Fruit fly (Drosophila melanogaster) whole organism, embryonic: ENCODE measurements around the gene CAH1.

Experiments used
- Ada2b ChIP-seq: fragments of 200-800 bp; sonication (Bioruptor generic); IDR thresholded peaks from 2 replicates; pipeline ENCODE4 v1.3.6; 2022; ENCODE audit warnings: missing biosample characterization, missing genetic modification characterization
- CG10267 ChIP-seq: fragments of 200-800 bp; sonication (Bioruptor generic); optimal IDR thresholded peaks from 2 replicates; lab custom pipeline; 2018; ENCODE audit warnings: missing biosample characterization, mild to moderate bottlenecking, missing genetic modification characterization, moderate library complexity
- CG10321 ChIP-seq: fragments of 200-800 bp; sonication (Bioruptor generic); IDR thresholded peaks from 2 replicates; pipeline ENCODE4 v1.3.6; 2022; ENCODE audit warnings: missing biosample characterization, missing genetic modification characterization
- CG12659 ChIP-seq: fragments of 200-800 bp; sonication (Bioruptor generic); optimal IDR thresholded peaks from 3 replicates; lab custom pipeline; 2017; ENCODE audit warnings: mild to moderate bottlenecking, missing biosample characterization, missing genetic modification reagents, missing genetic modification characterization
- CG12769 ChIP-seq: fragments of 200-800 bp; sonication (Bioruptor generic); optimal IDR thresholded peaks from 2 replicates; lab custom pipeline; 2019; ENCODE audit warnings: missing biosample characterization, mild to moderate bottlenecking, missing genetic modification characterization, moderate library complexity
- CG16863 ChIP-seq: fragments of 200-800 bp; sonication (Bioruptor generic); optimal IDR thresholded peaks from 3 replicates; lab custom pipeline; 2016; ENCODE audit warnings: missing biosample characterization, missing genetic modification characterization
- CG18599 ChIP-seq: fragments of 200-800 bp; sonication (Bioruptor generic); optimal IDR thresholded peaks from 3 replicates; lab custom pipeline; 2017; ENCODE audit warnings: missing biosample characterization, missing genetic modification characterization, mild to moderate bottlenecking, moderate library complexity, missing genetic modification reagents
- CG2678 ChIP-seq: fragments of 200-800 bp; sonication (Bioruptor generic); optimal IDR thresholded peaks from 3 replicates; lab custom pipeline; 2019; ENCODE audit warnings: missing biosample characterization, mild to moderate bottlenecking, missing genetic modification characterization, moderate library complexity
- CG34224 ChIP-seq: fragments of 200-800 bp; sonication (Bioruptor generic); IDR thresholded peaks from 3 replicates; pipeline ENCODE4 v1.3.6; 2022; ENCODE audit warnings: missing biosample characterization, missing genetic modification characterization; ENCODE audit not compliant: partially characterized antibody
- CG4328 ChIP-seq: fragments of 200-800 bp; sonication (Bioruptor generic); optimal IDR thresholded peaks from 3 replicates; lab custom pipeline; 2017; ENCODE audit warnings: missing biosample characterization, missing genetic modification reagents, missing genetic modification characterization
- CG4707 ChIP-seq: fragments of 200-800 bp; sonication (Bioruptor generic); optimal IDR thresholded peaks from 2 replicates; lab custom pipeline; 2018; ENCODE audit warnings: missing biosample characterization, mild to moderate bottlenecking, missing genetic modification characterization, moderate library complexity
- CG7786 ChIP-seq: fragments of 200-800 bp; sonication (Bioruptor generic); optimal IDR thresholded peaks from 2 replicates; lab custom pipeline; 2016; ENCODE audit warnings: missing biosample characterization, missing genetic modification characterization
- CG7987 ChIP-seq: fragments of 200-800 bp; sonication (Bioruptor generic); optimal IDR thresholded peaks from 2 replicates; lab custom pipeline; 2018; ENCODE audit warnings: missing biosample characterization, mild to moderate bottlenecking, missing genetic modification characterization, moderate library complexity
- CG8944 ChIP-seq: fragments of 200-800 bp; sonication (Bioruptor generic); optimal IDR thresholded peaks from 3 replicates; lab custom pipeline; 2016; ENCODE audit warnings: missing biosample characterization, missing genetic modification characterization
- CG9609 ChIP-seq: fragments of 200-800 bp; sonication (Bioruptor generic); optimal IDR thresholded peaks from 3 replicates; lab custom pipeline; 2016; ENCODE audit warnings: missing biosample characterization, missing genetic modification characterization
- CG9876 ChIP-seq: fragments of 200-800 bp; sonication (Bioruptor generic); optimal IDR thresholded peaks from 2 replicates; lab custom pipeline; 2016; ENCODE audit warnings: missing biosample characterization, missing genetic modification characterization
- CTCF ChIP-seq: fragments of 200-800 bp; sonication (Bioruptor generic); optimal IDR thresholded peaks from 2 replicates; lab custom pipeline; 2017; ENCODE audit warnings: missing biosample characterization, mild to moderate bottlenecking, missing genetic modification characterization, moderate library complexity
- Doc2 ChIP-seq: fragments of 200-800 bp; sonication (Bioruptor generic); IDR thresholded peaks from 2 replicates; pipeline ENCODE4 v1.3.6; 2022; ENCODE audit warnings: missing biosample characterization, missing genetic modification characterization
- Doc3 ChIP-seq: fragments of 200-800 bp; sonication (Bioruptor generic); IDR thresholded peaks from 3 replicates; pipeline ENCODE4 v1.3.6; 2022; ENCODE audit warnings: missing biosample characterization, missing genetic modification characterization; ENCODE audit not compliant: partially characterized antibody
- HmgD ChIP-seq: fragments of 200-800 bp; sonication (Bioruptor generic); optimal IDR thresholded peaks from 3 replicates; lab custom pipeline; 2016; ENCODE audit warnings: missing biosample characterization, missing genetic modification characterization
- MESR4 ChIP-seq: fragments of 200-800 bp; sonication (Bioruptor generic); optimal IDR thresholded peaks from 2 replicates; lab custom pipeline; 2018; ENCODE audit warnings: missing biosample characterization, mild to moderate bottlenecking, missing genetic modification characterization, moderate library complexity
- Mes4 ChIP-seq: fragments of 200-800 bp; sonication (Bioruptor generic); optimal IDR thresholded peaks from 2 replicates; lab custom pipeline; 2016; ENCODE audit warnings: missing biosample characterization, missing genetic modification characterization
- Nf-YB ChIP-seq: fragments of 200-800 bp; sonication (Bioruptor generic); optimal IDR thresholded peaks from 3 replicates; lab custom pipeline; 2019; ENCODE audit warnings: missing biosample characterization, mild to moderate bottlenecking, missing genetic modification characterization, moderate library complexity
- Sin3A ChIP-seq: fragments of >200 bp; optimal IDR thresholded peaks from 2 replicates; lab custom pipeline; 2018
- Six4 ChIP-seq: fragments of 200-800 bp; sonication (Bioruptor generic); optimal IDR thresholded peaks from 2 replicates; lab custom pipeline; 2016; ENCODE audit warnings: missing biosample characterization, missing genetic modification characterization
- Tbp ChIP-seq: fragments of >200 bp; optimal IDR thresholded peaks from 2 replicates; lab custom pipeline; 2018; ENCODE audit warnings: missing biosample characterization, missing genetic modification characterization
- Vsx1 ChIP-seq: fragments of 200-800 bp; sonication (Bioruptor generic); optimal IDR thresholded peaks from 2 replicates; lab custom pipeline; 2017; ENCODE audit warnings: missing biosample characterization, mild to moderate bottlenecking, missing genetic modification characterization, missing genetic modification reagents
- Xbp1 ChIP-seq: fragments of 200-800 bp; sonication (Bioruptor generic); optimal IDR thresholded peaks from 3 replicates; lab custom pipeline; 2016; ENCODE audit warnings: missing biosample characterization, mild to moderate bottlenecking, missing genetic modification characterization
- al ChIP-seq: fragments of 200-800 bp; sonication (Bioruptor generic); IDR thresholded peaks from 2 replicates; pipeline ENCODE4 v1.3.6; 2022; ENCODE audit warnings: missing biosample characterization, missing genetic modification characterization
- amos ChIP-seq: fragments of 200-800 bp; sonication (Bioruptor generic); IDR thresholded peaks from 2 replicates; pipeline ENCODE4 v1.3.6; 2022; ENCODE audit warnings: missing biosample characterization, missing genetic modification characterization; ENCODE audit not compliant: partially characterized antibody
- az2 ChIP-seq: fragments of 200-800 bp; sonication (Bioruptor generic); optimal IDR thresholded peaks from 3 replicates; lab custom pipeline; 2016; ENCODE audit warnings: missing biosample characterization, missing genetic modification characterization
- caup ChIP-seq: fragments of 200-800 bp; sonication (Bioruptor generic); optimal IDR thresholded peaks from 3 replicates; lab custom pipeline; 2017; ENCODE audit warnings: missing biosample characterization, mild to moderate bottlenecking, missing genetic modification characterization, moderate library complexity; ENCODE audit not compliant: severe bottlenecking
- chif ChIP-seq, 2 experiments: fragments of 200-800 bp; sonication (Bioruptor generic); optimal IDR thresholded peaks; 3 replicates each; lab custom pipeline; 2016; ENCODE audit warnings: missing biosample characterization in 2 of 2, missing genetic modification characterization in 2 of 2
- crc ChIP-seq: fragments of 200-800 bp; sonication (Bioruptor generic); optimal IDR thresholded peaks from 2 replicates; lab custom pipeline; 2016; ENCODE audit warnings: missing biosample characterization, missing genetic modification characterization
- crp ChIP-seq, 2 experiments: fragments of 200-800 bp; sonication (Bioruptor generic); optimal IDR thresholded peaks; 2 replicates in 1 of 2; 3 replicates in 1 of 2; lab custom pipeline; 2017; ENCODE audit warnings: missing biosample characterization in 2 of 2, missing genetic modification characterization in 2 of 2, mild to moderate bottlenecking in 1 of 2, moderate library complexity in 1 of 2
- dmrt11E ChIP-seq: fragments of 200-800 bp; sonication (Bioruptor generic); optimal IDR thresholded peaks from 3 replicates; lab custom pipeline; 2018; ENCODE audit warnings: missing biosample characterization, mild to moderate bottlenecking, missing genetic modification characterization, moderate library complexity
- gcm2 ChIP-seq: fragments of 200-800 bp; sonication (Bioruptor generic); optimal IDR thresholded peaks from 2 replicates; lab custom pipeline; 2016; ENCODE audit warnings: missing biosample characterization, missing genetic modification characterization
- gt ChIP-seq: fragments of 200-800 bp; sonication (Bioruptor generic); IDR thresholded peaks from 2 replicates; pipeline ENCODE4 v1.3.6; 2022; ENCODE audit warnings: missing biosample characterization, missing genetic modification characterization
- ham ChIP-seq: fragments of 200-800 bp; sonication (Bioruptor generic); IDR thresholded peaks from 2 replicates; pipeline ENCODE4 v1.3.6; 2022; ENCODE audit warnings: missing biosample characterization, missing genetic modification characterization
- hb ChIP-seq: fragments of 200-800 bp; sonication (Bioruptor generic); IDR thresholded peaks from 3 replicates; pipeline ENCODE4 v1.3.6; 2022; ENCODE audit warnings: missing biosample characterization, missing genetic modification characterization; ENCODE audit not compliant: partially characterized antibody
- hbn ChIP-seq: fragments of 200-800 bp; sonication (Bioruptor generic); IDR thresholded peaks from 2 replicates; pipeline ENCODE4 v1.3.6; 2022; ENCODE audit warnings: missing biosample characterization, missing genetic modification characterization; ENCODE audit not compliant: partially characterized antibody
- insv ChIP-seq, 2 experiments: fragments of 200-800 bp; sonication (Bioruptor generic); optimal IDR thresholded peaks; 3 replicates each; lab custom pipeline; 2016 to 2018; ENCODE audit warnings: missing biosample characterization in 2 of 2, missing genetic modification characterization in 2 of 2
- ken ChIP-seq: fragments of 200-800 bp; sonication (Bioruptor generic); IDR thresholded peaks from 3 replicates; pipeline ENCODE4 v1.3.6; 2022; ENCODE audit warnings: missing biosample characterization, missing genetic modification characterization
- kni ChIP-seq: fragments of 200-800 bp; sonication (Bioruptor generic); optimal IDR thresholded peaks from 3 replicates; lab custom pipeline; 2017; ENCODE audit warnings: mild to moderate bottlenecking, missing biosample characterization, missing genetic modification reagents, missing genetic modification characterization
- mirr ChIP-seq: fragments of 200-800 bp; sonication (Bioruptor generic); optimal IDR thresholded peaks from 3 replicates; lab custom pipeline; 2018; ENCODE audit warnings: missing biosample characterization, mild to moderate bottlenecking, missing genetic modification characterization
- nmo ChIP-seq: fragments of 200-800 bp; sonication (Bioruptor generic); optimal IDR thresholded peaks from 2 replicates; lab custom pipeline; 2018; ENCODE audit warnings: missing biosample characterization, mild to moderate bottlenecking, missing genetic modification characterization, moderate library complexity
- otp ChIP-seq: fragments of 200-800 bp; sonication (Bioruptor generic); IDR thresholded peaks from 3 replicates; pipeline ENCODE4, ENCODE4 v1.3.6; 2022; ENCODE audit warnings: missing biosample characterization, missing genetic modification characterization
- salm ChIP-seq: fragments of 200-800 bp; sonication (Bioruptor generic); optimal IDR thresholded peaks from 2 replicates; lab custom pipeline; 2018; ENCODE audit warnings: missing biosample characterization, mild to moderate bottlenecking, missing genetic modification characterization
- schlank ChIP-seq: fragments of 200-800 bp; sonication (Bioruptor generic); optimal IDR thresholded peaks from 2 replicates; lab custom pipeline; 2018; ENCODE audit warnings: missing biosample characterization, mild to moderate bottlenecking, missing genetic modification characterization
- tx ChIP-seq: fragments of 200-800 bp; sonication (Bioruptor generic); optimal IDR thresholded peaks from 2 replicates; lab custom pipeline; 2016; ENCODE audit warnings: missing biosample characterization, missing genetic modification characterization
- vfl ChIP-seq: fragments of 200-800 bp; sonication (Bioruptor generic); optimal IDR thresholded peaks from 2 replicates; lab custom pipeline; 2016; ENCODE audit warnings: missing biosample characterization, missing genetic modification characterization

Gene CAH1

dm6 chr2L:13833058-13833457 lies 29.6 kb downstream of the CAH1 start, which contains the start of the genes GatC, PolG2 and Polr2C (continued):
- peak; percentile 7 for TF ChIP-seq CG7786 (GFP tag; lab: Kevin White, UChicago)
- peak; percentile 35 for TF ChIP-seq CG10267 (tag; lab: Kevin White, UChicago)
- TF ChIP-seq CG16863 (GFP tag; lab: Kevin White, UChicago): peak; percentile 38
- peak; percentile 48; the same call in 1 of the 2 replicates for TF ChIP-seq Ada2b (GFP tag; lab: Robert Waterston, UW)
- no peak for TF ChIP-seq CTCF (GFP tag; lab: Kevin White, UChicago)
- peak; percentile 31 for TF ChIP-seq Xbp1
- TF ChIP-seq dmrt11E (tag; lab: Kevin White, UChicago): peak; percentile 22
- no peak for TF ChIP-seq crc
- peak; percentile 67; the same call in 2 of the 3 replicates for TF ChIP-seq hb (GFP tag; lab: Robert Waterston, UW)
- TF ChIP-seq ham (GFP tag; lab: Robert Waterston, UW): no peak
- peak; percentile 43 for TF ChIP-seq CG8944 (GFP tag; lab: Kevin White, UChicago)
- TF ChIP-seq CG12769 (tag; lab: Kevin White, UChicago): no peak
- no peak for TF ChIP-seq az2
- no peak for TF ChIP-seq salm (tag; lab: Kevin White, UChicago)
- no peak for TF ChIP-seq Nf-YB (GFP tag; lab: Kevin White, UChicago)
- TF ChIP-seq crp (GFP tag; optimal IDR thresholded peaks at IDR 0.05; lab: Kevin White, UChicago): peak in 1 of 2 experiments; percentile 37
- peak; percentile 75 for TF ChIP-seq CG12659 (GFP tag; lab: Kevin White, UChicago)
- peak; percentile 77 for TF ChIP-seq Sin3A (lab: Kevin White, UChicago)
- TF ChIP-seq CG7987 (GFP tag; lab: Kevin White, UChicago): no peak
- no peak for TF ChIP-seq Six4 (GFP tag; lab: Kevin White, UChicago)
- peak; percentile 94 for TF ChIP-seq CG34224 (GFP tag; lab: Robert Waterston, UW)
- peak; percentile 62; the same call in 2 of the 3 replicates for TF ChIP-seq Doc3 (GFP tag; lab: Robert Waterston, UW)
- peak; percentile 70 for TF ChIP-seq nmo (GFP tag; lab: Kevin White, UChicago)
- TF ChIP-seq otp (GFP tag; lab: Robert Waterston, UW): no peak
- no peak for TF ChIP-seq Tbp (GFP tag; lab: Kevin White, UChicago)
- peak; percentile 79 for TF ChIP-seq hbn
- no peak for TF ChIP-seq caup
- TF ChIP-seq al (GFP tag; lab: Robert Waterston, UW): peak; percentile 33; the same call in 1 of the 2 replicates
- no peak for TF ChIP-seq mirr (GFP tag; lab: Kevin White, UChicago)
- peak in 1 of 2 experiments; percentile 46 for TF ChIP-seq insv (GFP tag; optimal IDR thresholded peaks at IDR 0.05; lab: Kevin White, UChicago)
- no peak for TF ChIP-seq Vsx1 (GFP tag; lab: Kevin White, UChicago)
- TF ChIP-seq ken (GFP tag; lab: Robert Waterston, UW): peak; percentile 47; the same call in 1 of the 3 replicates
- no peak for TF ChIP-seq schlank (tag; lab: Kevin White, UChicago)
- TF ChIP-seq CG2678: no peak
- TF ChIP-seq CG9876 (GFP tag; lab: Kevin White, UChicago): no peak
- peak; percentile 23 for TF ChIP-seq tx (GFP tag; lab: Kevin White, UChicago)
- TF ChIP-seq Mes4: peak; percentile 9
- peak in 1 of 2 experiments; percentile 47 for TF ChIP-seq chif (GFP tag; optimal IDR thresholded peaks at IDR 0.05; lab: Kevin White, UChicago)
- TF ChIP-seq Doc2 (GFP tag; lab: Robert Waterston, UW): no peak
- no peak for TF ChIP-seq CG10321 (GFP tag; lab: Robert Waterston, UW)
- TF ChIP-seq CG18599 (GFP tag; lab: Kevin White, UChicago): no peak
- peak; percentile 33 for TF ChIP-seq vfl (GFP tag; lab: Kevin White, UChicago)
- TF ChIP-seq kni: no peak
- no peak for TF ChIP-seq CG4707 (GFP tag; lab: Kevin White, UChicago)
- peak; percentile 79; the same call in 1 of the 2 replicates for TF ChIP-seq amos (GFP tag; lab: Robert Waterston, UW)
- TF ChIP-seq gt (GFP tag; lab: Robert Waterston, UW): no peak
- TF ChIP-seq gcm2: no peak
- peak; percentile 22 for TF ChIP-seq MESR4 (GFP tag; lab: Kevin White, UChicago)
- peak; percentile 51 for TF ChIP-seq CG9609 (GFP tag; lab: Kevin White, UChicago)
- TF ChIP-seq HmgD (GFP tag; lab: Kevin White, UChicago): peak; percentile 65
- TF ChIP-seq CG4328 (GFP tag; lab: Kevin White, UChicago): no peak
